Worm (Caenorhabditis elegans): ENCODE measurements around the gene siah-1.

DNA sequence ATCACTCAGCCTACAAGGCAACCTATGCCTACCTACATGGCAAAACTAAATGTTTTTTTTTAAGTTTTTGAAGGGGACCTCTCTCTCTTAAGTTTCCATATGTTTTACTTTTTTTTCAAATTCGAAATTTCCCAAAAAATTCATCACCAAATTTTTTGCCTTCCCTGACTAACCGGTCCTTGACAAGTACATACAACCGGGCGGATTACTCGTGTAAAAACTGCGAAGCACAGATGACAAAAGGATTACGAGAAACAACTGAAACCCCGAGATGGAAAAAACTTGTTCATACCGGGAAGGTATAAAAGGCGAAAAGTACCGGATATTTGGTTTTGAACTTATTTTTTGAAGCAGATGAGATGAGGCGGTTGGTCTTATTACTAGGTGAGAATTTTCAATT is 50.6 kb downstream of the siah-1 start, which contains the start of gene K09B3.1:
- no peak for TF ChIP-seq nhr-237 (tag; optimal IDR thresholded peaks at IDR 0.05)
- TF ChIP-seq lin-13 (tag; optimal IDR thresholded peaks at IDR 0.05), result no peak
- no peak for TF ChIP-seq ceh-39 (tag; optimal IDR thresholded peaks at IDR 0.05)
- TF ChIP-seq bed-3 (GFP tag; optimal IDR thresholded peaks at IDR 0.05), result no peak
- TF ChIP-seq unc-120 (tag; optimal IDR thresholded peaks at IDR 0.05; ENCODE audit: poor library complexity, severe bottlenecking), result no peak
- TF ChIP-seq unc-62 (GFP tag; optimal IDR thresholded peaks at IDR 0.05), result no peak
- no peak for TF ChIP-seq nhr-76 (tag; optimal IDR thresholded peaks at IDR 0.05)
- TF ChIP-seq elt-3 (tag; optimal IDR thresholded peaks at IDR 0.05), result no peak
- no peak for TF ChIP-seq pha-4 (tag; optimal IDR thresholded peaks at IDR 0.05)
- no peak for TF ChIP-seq mep-1 (tag; optimal IDR thresholded peaks at IDR 0.05)
- no peak for TF ChIP-seq blmp-1 (tag; optimal IDR thresholded peaks at IDR 0.05)
- no peak for TF ChIP-seq nhr-12 (tag; optimal IDR thresholded peaks at IDR 0.05)
- no peak for TF ChIP-seq snpc-4 (tag; optimal IDR thresholded peaks at IDR 0.05)
- TF ChIP-seq unc-39 (tag; optimal IDR thresholded peaks at IDR 0.05), result no peak

All from whole organism, mixed stage, embryonic.